Fruit fly (Drosophila melanogaster): ENCODE results near the gene PIG-P.

Gene PIG-P

DNA sequence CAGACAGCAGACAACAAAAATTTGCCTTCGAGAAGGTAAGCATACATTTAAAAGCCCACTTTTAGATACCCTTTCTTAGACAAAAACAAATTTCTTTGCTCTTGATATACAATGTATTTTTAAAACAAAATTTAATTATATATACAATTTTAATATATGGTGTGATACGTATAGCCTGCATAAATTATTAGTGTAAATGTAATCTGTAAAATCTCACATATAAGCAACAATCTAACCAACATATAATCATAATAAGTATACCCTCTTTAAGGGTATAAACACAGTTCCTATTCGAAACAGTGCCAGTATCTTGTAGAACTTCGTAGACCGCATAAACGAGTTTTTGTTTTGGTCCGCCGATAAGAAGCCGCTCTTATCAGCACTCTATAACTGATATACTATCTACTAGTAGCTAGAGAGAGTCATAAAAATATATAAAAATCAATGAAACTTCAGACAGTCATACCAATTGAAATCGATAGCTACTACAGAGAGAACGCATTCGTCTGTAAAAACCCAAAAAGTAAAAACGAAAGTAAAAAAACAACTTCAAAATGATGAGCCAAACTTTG lies 43.7 kb downstream of the PIG-P start, which contains the start of gene Kaz-m1 (continued):
- TF ChIP-seq CG31224 (GFP tag; IDR thresholded peaks at IDR 0.05) (no peak), CG13624 (GFP tag; optimal IDR thresholded peaks at IDR 0.05) (no peak), CG34422 (GFP tag; IDR thresholded peaks at IDR 0.05) (no peak), hbn (GFP tag; IDR thresholded peaks at IDR 0.05; ENCODE audit: partially characterized antibody) (no peak), CG15601 (tag; optimal IDR thresholded peaks at IDR 0.05) (peak; percentile 40), CG7839 (tag; optimal IDR thresholded peaks at IDR 0.05) (peak; percentile 74), Xrp1 (GFP tag; IDR thresholded peaks at IDR 0.05) (peak; percentile 73), CG18476 (GFP tag; optimal IDR thresholded peaks at IDR 0.05) (no peak), Side (GFP tag; optimal IDR thresholded peaks at IDR 0.05) (no peak), bcd (GFP tag; optimal IDR thresholded peaks at IDR 0.05) (peak; percentile 29), Ets97D (GFP tag; optimal IDR thresholded peaks at IDR 0.05) (no peak), CG2712 (tag; optimal IDR thresholded peaks at IDR 0.05) (peak; percentile 81), CG3847 (GFP tag; IDR thresholded peaks at IDR 0.05) (no peak), CG10267 (tag; optimal IDR thresholded peaks at IDR 0.05) (peak; percentile 66), pfk (GFP tag; optimal IDR thresholded peaks at IDR 0.05) (no peak), CG16779 (GFP tag; IDR thresholded peaks at IDR 0.05) (no peak), cas (GFP tag; IDR thresholded peaks at IDR 0.05) (no peak), CG7786 (GFP tag; optimal IDR thresholded peaks at IDR 0.05) (no peak), CG1832 (GFP tag; optimal IDR thresholded peaks at IDR 0.05) (no peak), pb (GFP tag; optimal IDR thresholded peaks at IDR 0.05) (no peak), emc (GFP tag; optimal IDR thresholded peaks at IDR 0.05) (no peak), CG12769 (tag; optimal IDR thresholded peaks at IDR 0.05) (no peak), CG2120 (GFP tag; optimal IDR thresholded peaks at IDR 0.05) (peak; percentile 38), ssp (GFP tag; IDR thresholded peaks at IDR 0.05) (no peak), CG14965 (GFP tag; optimal IDR thresholded peaks at IDR 0.05; ENCODE audit: borderline replicate concordance) (no peak), ro (GFP tag; IDR thresholded peaks at IDR 0.05) (no peak), CG2678 (tag; optimal IDR thresholded peaks at IDR 0.05) (peak; percentile 81), pum (GFP tag; optimal IDR thresholded peaks at IDR 0.05) (no peak), dan (GFP tag; IDR thresholded peaks at IDR 0.05) (no peak), CG7357 (GFP tag; IDR thresholded peaks at IDR 0.05) (no peak), Ets65A (GFP tag) (no peak), z (GFP tag; IDR thresholded peaks at IDR 0.05) (no peak), nau (GFP tag; optimal IDR thresholded peaks at IDR 0.05) (no peak), CG8944 (GFP tag; optimal IDR thresholded peaks at IDR 0.05) (no peak), knrl (GFP tag; IDR thresholded peaks at IDR 0.05; ENCODE audit: partially characterized antibody) (no peak), ab (GFP tag; optimal IDR thresholded peaks at IDR 0.05) (no peak), CG11085 (GFP tag; IDR thresholded peaks at IDR 0.05) (no peak), PHDP (tag; optimal IDR thresholded peaks at IDR 0.05) (peak; percentile 69), br (optimal IDR thresholded peaks at IDR 0.05) (no peak), Kr (GFP tag; optimal IDR thresholded peaks at IDR 0.05) (no peak), CG4730 (GFP tag; IDR thresholded peaks at IDR 0.05) (no peak), en (GFP tag; optimal IDR thresholded peaks at IDR 0.05) (no peak), B-H1 (GFP tag; IDR thresholded peaks at IDR 0.05) (peak; percentile 17; the same call in 1 of the 3 replicates), CG3163 (GFP tag; optimal IDR thresholded peaks at IDR 0.05) (no peak), Vsx1 (GFP tag; optimal IDR thresholded peaks at IDR 0.05) (no peak), Hr78 (GFP tag; optimal IDR thresholded peaks at IDR 0.05) (peak in 1 of 2 experiments; percentile 22), Gug (GFP tag; IDR thresholded peaks at IDR 0.05) (no peak), CG12659 (GFP tag; optimal IDR thresholded peaks at IDR 0.05) (peak; percentile 22), stwl (tag; optimal IDR thresholded peaks at IDR 0.05) (no peak), BtbVII (GFP tag; optimal IDR thresholded peaks at IDR 0.05) (peak; percentile 43), Bgb (GFP tag; IDR thresholded peaks at IDR 0.05; ENCODE audit: partially characterized antibody) (no peak), Optix (GFP tag; IDR thresholded peaks at IDR 0.05) (no peak)

Data from whole organism, embryonic.